Worm (Caenorhabditis elegans) whole organism, L2 larva: ENCODE results near the gene F21E9.2.
A peak's percentile ranks its signal among the peaks of the same experiment; 100 is the strongest.

Source experiments
- C34F6.9 ChIP-seq: fragments of 150-350 bp; optimal IDR thresholded peaks from 2 replicates; lab custom pipeline; 2014; ENCODE audit warnings: missing biosample characterization, missing genetic modification characterization
- F13H6.1 ChIP-seq: sonication (generic microtip); optimal IDR thresholded peaks from 2 replicates; lab custom pipeline; 2016; ENCODE audit warnings: missing genetic modification characterization, missing compliant biosample characterization
- R02D3.7 ChIP-seq: fragments of 150-350 bp; optimal IDR thresholded peaks from 2 replicates; lab custom pipeline; 2014; ENCODE audit warnings: missing biosample characterization, missing genetic modification characterization
- Y55F3AM.14 ChIP-seq: fragments of 200-800 bp; sonication (Bioruptor generic); optimal IDR thresholded peaks from 2 replicates; lab custom pipeline; 2018; ENCODE audit warnings: mild to moderate bottlenecking, missing genetic modification characterization, missing compliant biosample characterization
- ZK546.5 ChIP-seq: sonication (generic microtip); optimal IDR thresholded peaks from 2 replicates; lab custom pipeline; 2017; ENCODE audit warnings: missing biosample characterization, missing genetic modification characterization
- alr-1 ChIP-seq: fragments of 150-350 bp; optimal IDR thresholded peaks from 2 replicates; lab custom pipeline; 2014; ENCODE audit warnings: missing biosample characterization, missing genetic modification characterization
- aly-2 ChIP-seq: fragments of 150-350 bp; optimal IDR thresholded peaks from 2 replicates; lab custom pipeline; 2014; ENCODE audit warnings: missing biosample characterization, missing genetic modification characterization
- ama-1 ChIP-seq: fragments of 150-350 bp; optimal IDR thresholded peaks from 2 replicates; lab custom pipeline; 2018; ENCODE audit warnings: inconsistent platforms
- blmp-1 ChIP-seq: sonication (generic microtip); optimal IDR thresholded peaks from 2 replicates; lab custom pipeline; 2017; ENCODE audit warnings: missing genetic modification characterization, mild to moderate bottlenecking, missing compliant biosample characterization, antibody characterized with exemption, moderate library complexity; ENCODE audit not compliant: insufficient read depth
- ceh-16 ChIP-seq: fragments of 150-350 bp; optimal IDR thresholded peaks from 2 replicates; lab custom pipeline; 2014; ENCODE audit warnings: missing biosample characterization, missing genetic modification characterization
- ceh-82 ChIP-seq: fragments of 150-350 bp; optimal IDR thresholded peaks from 2 replicates; lab custom pipeline; 2014; ENCODE audit warnings: missing biosample characterization, missing genetic modification characterization
- crh-2 ChIP-seq: sonication (generic microtip); optimal IDR thresholded peaks from 2 replicates; lab custom pipeline; 2017; ENCODE audit warnings: missing biosample characterization, missing genetic modification characterization
- dmd-4 ChIP-seq: sonication (generic microtip); optimal IDR thresholded peaks from 2 replicates; lab custom pipeline; 2017; ENCODE audit warnings: missing biosample characterization, missing genetic modification characterization
- egl-27 ChIP-seq: sonication (generic microtip); optimal IDR thresholded peaks from 3 replicates; lab custom pipeline; 2017; ENCODE audit warnings: missing biosample characterization, missing genetic modification reagents, missing genetic modification characterization
- elt-1 ChIP-seq: fragments of 150-350 bp; optimal IDR thresholded peaks from 2 replicates; lab custom pipeline; 2014; ENCODE audit warnings: missing biosample characterization, missing genetic modification characterization
- elt-3 ChIP-seq: sonication (generic microtip); optimal IDR thresholded peaks from 2 replicates; lab custom pipeline; 2017; ENCODE audit warnings: missing biosample characterization, missing genetic modification characterization
- fos-1 ChIP-seq: fragments of 150-350 bp; optimal IDR thresholded peaks from 2 replicates; lab custom pipeline; 2014; ENCODE audit warnings: missing biosample characterization, missing genetic modification characterization
- gmeb-1 ChIP-seq: fragments of 150-350 bp; optimal IDR thresholded peaks from 2 replicates; lab custom pipeline; 2014; ENCODE audit warnings: missing biosample characterization, missing genetic modification characterization
- lin-11 ChIP-seq: fragments of 150-350 bp; sonication (generic microtip); optimal IDR thresholded peaks from 2 replicates; lab custom pipeline; 2014; ENCODE audit warnings: missing biosample characterization, missing genetic modification characterization, inconsistent platforms, mixed read lengths
- lin-13 ChIP-seq: fragments of 150-350 bp; optimal IDR thresholded peaks from 2 replicates; lab custom pipeline; 2014; ENCODE audit warnings: missing biosample characterization, missing genetic modification reagents, missing genetic modification characterization
- lin-39 ChIP-seq: fragments of 150-350 bp; optimal IDR thresholded peaks from 2 replicates; lab custom pipeline; 2014; ENCODE audit warnings: missing biosample characterization, missing genetic modification reagents, missing genetic modification characterization
- lsy-2 ChIP-seq, 2 experiments: fragments of 150-350 bp in 1 of 2; sonication (generic microtip) in 1 of 2; optimal IDR thresholded peaks; 2 replicates each; lab custom pipeline; 2014 to 2017; ENCODE audit warnings: missing biosample characterization in 2 of 2, missing genetic modification characterization in 2 of 2
- mab-5 ChIP-seq: fragments of 150-350 bp; optimal IDR thresholded peaks from 2 replicates; lab custom pipeline; 2014; ENCODE audit warnings: missing biosample characterization, missing genetic modification characterization
- mbf-1 ChIP-seq: sonication (generic microtip); optimal IDR thresholded peaks from 2 replicates; lab custom pipeline; 2017; ENCODE audit warnings: missing biosample characterization, missing genetic modification characterization
- mdl-1 ChIP-seq, 2 experiments: fragments of 150-350 bp in 1 of 2; sonication (generic microtip) in 1 of 2; optimal IDR thresholded peaks; 2 replicates each; lab custom pipeline; 2017; ENCODE audit warnings: missing biosample characterization in 2 of 2, missing genetic modification characterization in 2 of 2
- nhr-10 ChIP-seq: sonication (generic microtip); optimal IDR thresholded peaks from 2 replicates; lab custom pipeline; 2017; ENCODE audit warnings: missing biosample characterization, missing genetic modification characterization
- nhr-11 ChIP-seq: fragments of 150-350 bp; optimal IDR thresholded peaks from 2 replicates; lab custom pipeline; 2014; ENCODE audit warnings: missing biosample characterization, missing genetic modification characterization
- nhr-12 ChIP-seq: fragments of 150-350 bp; optimal IDR thresholded peaks from 2 replicates; lab custom pipeline; 2014; ENCODE audit warnings: missing biosample characterization, missing genetic modification characterization
- nhr-129 ChIP-seq: fragments of 150-350 bp; optimal IDR thresholded peaks from 2 replicates; lab custom pipeline; 2014; ENCODE audit warnings: missing biosample characterization, missing genetic modification characterization
- nhr-21 ChIP-seq: fragments of 150-350 bp; optimal IDR thresholded peaks from 2 replicates; lab custom pipeline; 2014; ENCODE audit warnings: missing biosample characterization, missing genetic modification characterization
- nhr-23 ChIP-seq: fragments of 150-350 bp; optimal IDR thresholded peaks from 2 replicates; lab custom pipeline; 2014; ENCODE audit warnings: missing biosample characterization, missing genetic modification reagents, missing genetic modification characterization
- nhr-237 ChIP-seq: fragments of 150-350 bp; optimal IDR thresholded peaks from 2 replicates; lab custom pipeline; 2014; ENCODE audit warnings: missing biosample characterization, missing genetic modification characterization
- nhr-25 ChIP-seq: fragments of 150-350 bp; sonication (generic microtip); optimal IDR thresholded peaks from 3 replicates; lab custom pipeline; 2014; ENCODE audit warnings: missing biosample characterization, missing genetic modification characterization
- nhr-6 ChIP-seq: fragments of 150-350 bp; optimal IDR thresholded peaks from 2 replicates; lab custom pipeline; 2014; ENCODE audit warnings: missing biosample characterization, missing genetic modification characterization
- nhr-77 ChIP-seq: fragments of 150-350 bp; optimal IDR thresholded peaks from 2 replicates; lab custom pipeline; 2014; ENCODE audit warnings: missing biosample characterization, missing genetic modification characterization
- peb-1 ChIP-seq: fragments of 150-350 bp; optimal IDR thresholded peaks from 2 replicates; lab custom pipeline; 2014; ENCODE audit warnings: missing biosample characterization, missing genetic modification characterization
- sem-4 ChIP-seq: fragments of 150-350 bp; optimal IDR thresholded peaks from 2 replicates; lab custom pipeline; 2014; ENCODE audit warnings: missing biosample characterization, missing genetic modification reagents, missing genetic modification characterization
- sma-9 ChIP-seq, 2 experiments: fragments of 150-350 bp in 1 of 2; sonication (generic microtip) in 1 of 2; optimal IDR thresholded peaks; 2 replicates each; lab custom pipeline; 2014 to 2016; ENCODE audit warnings: missing genetic modification characterization in 2 of 2, mild to moderate bottlenecking in 1 of 2, missing biosample characterization in 1 of 2, missing compliant biosample characterization in 1 of 2, missing genetic modification reagents in 1 of 2, moderate library complexity in 1 of 2
- snpc-4 ChIP-seq: fragments of 150-350 bp; optimal IDR thresholded peaks from 2 replicates; lab custom pipeline; 2014; ENCODE audit warnings: missing biosample characterization, missing genetic modification characterization
- unc-39 ChIP-seq: fragments of 150-350 bp; optimal IDR thresholded peaks from 2 replicates; lab custom pipeline; 2014; ENCODE audit warnings: missing biosample characterization, missing genetic modification characterization
- unc-55 ChIP-seq: fragments of 150-350 bp; sonication (generic microtip); optimal IDR thresholded peaks from 3 replicates; lab custom pipeline; 2014; ENCODE audit warnings: missing biosample characterization, missing genetic modification reagents, missing genetic modification characterization
- zag-1 ChIP-seq: fragments of 150-350 bp; optimal IDR thresholded peaks from 2 replicates; lab custom pipeline; 2014; ENCODE audit warnings: missing biosample characterization, missing genetic modification characterization
- ztf-1 ChIP-seq: fragments of 200-800 bp; sonication (Bioruptor generic); conservative IDR thresholded peaks from 2 replicates; pipeline ENCODE4 v1.3.6; 2022; ENCODE audit warnings: missing genetic modification characterization, missing compliant biosample characterization
- ztf-11 ChIP-seq: sonication (generic microtip); optimal IDR thresholded peaks from 2 replicates; lab custom pipeline; 2017; ENCODE audit warnings: missing biosample characterization, missing genetic modification characterization
- ztf-4 ChIP-seq: fragments of 150-350 bp; optimal IDR thresholded peaks from 2 replicates; lab custom pipeline; 2014; ENCODE audit warnings: missing biosample characterization, missing genetic modification characterization

The F21E9.2 gene

ce11 chrX:1344818-1345217 lies 15.1 kb upstream of the F21E9.2 start (continued):
- peak; percentile 73 for TF ChIP-seq blmp-1 (tag; lab: Kevin White, UChicago)
- TF ChIP-seq dmd-4 (tag; lab: Kevin White, UChicago): peak; percentile 72
- no peak for TF ChIP-seq ama-1 (lab: Kevin White, UChicago)
- TF ChIP-seq unc-55 (GFP tag; lab: Kevin White, UChicago): peak; percentile 99
- peak; percentile 98 for TF ChIP-seq zag-1 (tag; lab: Kevin White, UChicago)
- TF ChIP-seq peb-1 (tag; lab: Kevin White, UChicago): no peak
- TF ChIP-seq nhr-23 (tag; lab: Kevin White, UChicago): no peak
- TF ChIP-seq ztf-1 (GFP tag; lab: Robert Waterston, UW): no peak
- TF ChIP-seq sem-4: peak; percentile 96
- peak; percentile 98 for TF ChIP-seq nhr-21
- TF ChIP-seq nhr-11 (tag; lab: Kevin White, UChicago): peak; percentile 64
- TF ChIP-seq crh-2 (tag; lab: Kevin White, UChicago): peak; percentile 98
- TF ChIP-seq ceh-82 (tag; lab: Kevin White, UChicago): peak; percentile 98
- peak; percentile 79 for TF ChIP-seq ztf-11
- TF ChIP-seq Y55F3AM.14 (GFP tag; lab: Kevin White, UChicago): peak; percentile 85
- TF ChIP-seq lin-39 (tag; lab: Kevin White, UChicago): peak; percentile 55

- no peak for TF ChIP-seq ztf-1 (GFP tag; lab: Robert Waterston, UW)
- no peak for TF ChIP-seq unc-55 (GFP tag; lab: Kevin White, UChicago)
- TF ChIP-seq ama-1 (lab: Kevin White, UChicago): no peak
- no peak for TF ChIP-seq ceh-16 (tag; lab: Kevin White, UChicago)
- TF ChIP-seq ZK546.5 (tag; lab: Kevin White, UChicago): no peak
- no peak for TF ChIP-seq blmp-1 (tag; lab: Kevin White, UChicago)
- TF ChIP-seq snpc-4 (tag; lab: Kevin White, UChicago): no peak
- no peak for TF ChIP-seq lsy-2 (tag; optimal IDR thresholded peaks at IDR 0.05; lab: Kevin White, UChicago)
Observed at ce11 chrX:1344321-1344720, 14.6 kb upstream of the F21E9.2 start, which contains the start of gene ins-39. ins-39 (minus strand) TSS chrX:1344421.

ce11 chrX:1338906-1339673 lies 9.3 kb upstream of the F21E9.2 start:
- TF ChIP-seq C34F6.9 (tag; lab: Kevin White, UChicago): peak; percentile 38
- no peak for TF ChIP-seq nhr-10 (tag; lab: Kevin White, UChicago)
- TF ChIP-seq ceh-16 (tag; lab: Kevin White, UChicago): no peak
- peak; percentile 17 for TF ChIP-seq nhr-129
- peak; percentile 17 for TF ChIP-seq lin-13 (GFP tag; lab: Kevin White, UChicago)
- TF ChIP-seq nhr-237 (tag; lab: Kevin White, UChicago): no peak
- TF ChIP-seq nhr-6 (tag; lab: Kevin White, UChicago): no peak
- TF ChIP-seq mbf-1 (tag; lab: Kevin White, UChicago): no peak
- no peak for TF ChIP-seq ceh-82 (tag; lab: Kevin White, UChicago)
- TF ChIP-seq Y55F3AM.14 (GFP tag; lab: Kevin White, UChicago): no peak
- TF ChIP-seq F13H6.1 (tag; lab: Kevin White, UChicago): peak; percentile 21
- no peak for TF ChIP-seq nhr-77 (tag; lab: Kevin White, UChicago)
- no peak for TF ChIP-seq nhr-21
- no peak for TF ChIP-seq dmd-4 (tag; lab: Kevin White, UChicago)
- TF ChIP-seq blmp-1 (tag; lab: Kevin White, UChicago): no peak
- no peak for TF ChIP-seq ztf-11
- TF ChIP-seq nhr-25: peak; percentile 29
- no peak for TF ChIP-seq nhr-12
- no peak for TF ChIP-seq sma-9 (GFP tag; optimal IDR thresholded peaks at IDR 0.05; lab: Kevin White, UChicago)
- no peak for TF ChIP-seq sma-9 (tag; optimal IDR thresholded peaks at IDR 0.05; lab: Kevin White, UChicago)
- no peak for TF ChIP-seq R02D3.7 (tag; lab: Kevin White, UChicago)
- TF ChIP-seq mab-5 (tag; lab: Kevin White, UChicago): no peak
- no peak for TF ChIP-seq snpc-4 (tag; lab: Kevin White, UChicago)
- no peak for TF ChIP-seq lin-39 (tag; lab: Kevin White, UChicago)
- no peak for TF ChIP-seq egl-27 (tag; lab: Kevin White, UChicago)
- no peak for TF ChIP-seq mdl-1 (tag; optimal IDR thresholded peaks at IDR 0.05; lab: Kevin White, UChicago)
- no peak for TF ChIP-seq sem-4
- TF ChIP-seq lsy-2 (tag; optimal IDR thresholded peaks at IDR 0.05; lab: Kevin White, UChicago): peak; percentile 22 to 37
- TF ChIP-seq fos-1 (tag; lab: Kevin White, UChicago): no peak
- no peak for TF ChIP-seq lin-11 (tag; lab: Kevin White, UChicago)
- no peak for TF ChIP-seq elt-3 (tag; lab: Kevin White, UChicago)
- no peak for TF ChIP-seq zag-1 (tag; lab: Kevin White, UChicago)
- TF ChIP-seq ama-1 (lab: Kevin White, UChicago): no peak
- TF ChIP-seq ZK546.5 (tag; lab: Kevin White, UChicago): no peak
- TF ChIP-seq elt-1 (tag; lab: Kevin White, UChicago): no peak
- TF ChIP-seq alr-1 (tag; lab: Kevin White, UChicago): no peak
- TF ChIP-seq aly-2: no peak
- peak; percentile 27 for TF ChIP-seq gmeb-1 (tag; lab: Kevin White, UChicago)
- no peak for TF ChIP-seq unc-39
- no peak for TF ChIP-seq nhr-11 (tag; lab: Kevin White, UChicago)
- no peak for TF ChIP-seq nhr-23 (tag; lab: Kevin White, UChicago)
- peak; percentile 46 for TF ChIP-seq crh-2 (tag; lab: Kevin White, UChicago)
- TF ChIP-seq ztf-4: no peak
